Fruit fly (Drosophila melanogaster) whole organism, embryonic: ENCODE measurements around the gene PolA1.

Experiments used
- CG10462 ChIP-seq: fragments of 200-800 bp; sonication (Bioruptor generic); optimal IDR thresholded peaks from 2 replicates; lab custom pipeline; 2016; ENCODE audit warnings: missing biosample characterization, missing genetic modification characterization
- CG15601 ChIP-seq: fragments of 200-800 bp; sonication (Bioruptor generic); optimal IDR thresholded peaks from 3 replicates; lab custom pipeline; 2019; ENCODE audit warnings: missing biosample characterization, mild to moderate bottlenecking, missing genetic modification characterization, moderate library complexity
- CG1603 ChIP-seq: fragments of 200-800 bp; sonication (Bioruptor generic); optimal IDR thresholded peaks from 2 replicates; lab custom pipeline; 2019; ENCODE audit warnings: missing biosample characterization, mild to moderate bottlenecking, missing genetic modification characterization, moderate library complexity
- CG33557 ChIP-seq: fragments of 200-800 bp; sonication (Bioruptor generic); optimal IDR thresholded peaks from 2 replicates; lab custom pipeline; 2019; ENCODE audit warnings: missing biosample characterization, mild to moderate bottlenecking, missing genetic modification characterization, moderate library complexity
- Dip3 ChIP-seq: fragments of 200-800 bp; sonication (Bioruptor generic); optimal IDR thresholded peaks from 3 replicates; lab custom pipeline; 2016; ENCODE audit warnings: missing biosample characterization, missing genetic modification characterization
- Doc3 ChIP-seq: fragments of 200-800 bp; sonication (Bioruptor generic); IDR thresholded peaks from 3 replicates; pipeline ENCODE4 v1.3.6; 2022; ENCODE audit warnings: missing biosample characterization, missing genetic modification characterization; ENCODE audit not compliant: partially characterized antibody
- Eip74EF ChIP-seq, 2 experiments: fragments of 200-800 bp in 1 of 2; fragments of >200 bp in 1 of 2; sonication (Bioruptor generic) in 1 of 2; optimal IDR thresholded peaks; 2 replicates each; lab custom pipeline; 2017 to 2019; ENCODE audit warnings: missing biosample characterization in 2 of 2, missing genetic modification characterization in 2 of 2, mild to moderate bottlenecking in 1 of 2, moderate library complexity in 1 of 2
- Hr78 ChIP-seq, 2 experiments: fragments of 200-800 bp in 1 of 2; fragments of >200 bp in 1 of 2; sonication (Bioruptor generic) in 1 of 2; optimal IDR thresholded peaks; 2 replicates each; lab custom pipeline; 2017 to 2019; ENCODE audit warnings: missing biosample characterization in 2 of 2, missing genetic modification characterization in 2 of 2, mild to moderate bottlenecking in 1 of 2, moderate library complexity in 1 of 2
- ci ChIP-seq: fragments of 200-800 bp; sonication (Bioruptor generic); IDR thresholded peaks from 3 replicates; pipeline ENCODE4 v1.3.6; 2022; ENCODE audit warnings: missing biosample characterization, missing genetic modification characterization
- her ChIP-seq: fragments of 200-800 bp; sonication (Bioruptor generic); optimal IDR thresholded peaks from 2 replicates; lab custom pipeline; 2016; ENCODE audit warnings: missing biosample characterization, missing genetic modification characterization
- onecut ChIP-seq: fragments of 200-800 bp; sonication (Bioruptor generic); IDR thresholded peaks from 2 replicates; pipeline ENCODE4 v1.3.6; 2022; ENCODE audit warnings: missing biosample characterization, missing genetic modification characterization
- pb ChIP-seq: fragments of 200-800 bp; sonication (Bioruptor generic); optimal IDR thresholded peaks from 3 replicates; lab custom pipeline; 2016; ENCODE audit warnings: missing biosample characterization, missing genetic modification characterization
- ro ChIP-seq: fragments of 200-800 bp; sonication (Bioruptor generic); IDR thresholded peaks from 2 replicates; pipeline ENCODE4 v1.3.6; 2022; ENCODE audit warnings: missing biosample characterization, missing genetic modification characterization

DNA sequence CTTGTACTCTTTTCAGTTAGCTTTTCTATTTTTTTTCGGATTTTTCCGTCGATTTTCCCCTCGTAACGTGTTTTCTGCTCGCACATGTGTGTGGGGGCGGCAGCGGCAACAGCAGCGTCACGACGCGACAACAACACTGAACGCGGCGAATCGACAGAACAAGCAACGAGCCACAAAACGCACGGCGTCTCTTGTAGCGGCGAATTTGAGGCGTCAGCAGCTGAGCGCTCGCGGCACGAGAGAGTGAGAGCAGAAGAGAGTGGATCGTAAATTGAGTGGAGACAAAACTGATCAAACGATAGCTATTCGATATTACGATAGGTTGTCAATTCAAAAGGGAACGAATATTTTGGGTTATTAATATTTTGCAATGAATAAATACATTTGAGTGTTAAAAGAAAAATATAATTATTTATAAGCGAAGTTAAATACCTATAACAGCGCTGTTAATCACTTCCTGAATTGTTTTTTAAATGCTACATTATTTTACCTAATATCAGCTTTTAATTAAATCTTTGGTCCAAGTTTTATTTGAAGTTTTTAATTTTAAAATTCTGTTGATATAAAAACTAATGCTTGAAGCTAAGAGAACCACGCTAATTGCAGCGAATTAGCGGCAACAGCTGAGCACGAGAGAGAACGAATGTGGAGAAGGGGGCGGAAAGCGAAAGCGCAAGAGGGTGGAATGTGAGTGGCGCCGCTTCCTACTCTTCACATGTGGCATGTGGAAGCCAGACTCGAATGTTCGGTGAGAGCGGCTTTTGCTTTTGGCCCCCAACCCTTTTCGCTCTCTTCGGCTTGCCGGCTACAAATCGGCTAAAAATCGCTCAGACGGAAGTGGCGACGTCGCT, 38.4 kb downstream of the PolA1 start:
- TF ChIP-seq pb (GFP tag; lab: Kevin White, UChicago): no peak
- no peak for TF ChIP-seq Doc3 (GFP tag; lab: Robert Waterston, UW)
- no peak for TF ChIP-seq her (GFP tag; lab: Kevin White, UChicago)
- peak in 1 of 2 experiments; percentile 36 for TF ChIP-seq Eip74EF (GFP tag; optimal IDR thresholded peaks at IDR 0.05; lab: Kevin White, UChicago)
- peak; percentile 41; the same call in 1 of the 2 replicates for TF ChIP-seq onecut (GFP tag; lab: Robert Waterston, UW)
- TF ChIP-seq ro (GFP tag; lab: Robert Waterston, UW): no peak
- TF ChIP-seq CG33557 (GFP tag; lab: Kevin White, UChicago): peak; percentile 66
- peak; percentile 75 for TF ChIP-seq CG15601
- no peak for TF ChIP-seq CG10462 (GFP tag; lab: Kevin White, UChicago)
- no peak for TF ChIP-seq Dip3 (GFP tag; lab: Kevin White, UChicago)
- TF ChIP-seq Hr78 (GFP tag; optimal IDR thresholded peaks at IDR 0.05; lab: Kevin White, UChicago): peak in 1 of 2 experiments; percentile 40
- no peak for TF ChIP-seq ci (GFP tag; lab: Robert Waterston, UW)
- TF ChIP-seq CG1603 (tag; lab: Kevin White, UChicago): no peak
